Worm (Caenorhabditis elegans): ENCODE data around the gene C04B4.2.

DNA sequence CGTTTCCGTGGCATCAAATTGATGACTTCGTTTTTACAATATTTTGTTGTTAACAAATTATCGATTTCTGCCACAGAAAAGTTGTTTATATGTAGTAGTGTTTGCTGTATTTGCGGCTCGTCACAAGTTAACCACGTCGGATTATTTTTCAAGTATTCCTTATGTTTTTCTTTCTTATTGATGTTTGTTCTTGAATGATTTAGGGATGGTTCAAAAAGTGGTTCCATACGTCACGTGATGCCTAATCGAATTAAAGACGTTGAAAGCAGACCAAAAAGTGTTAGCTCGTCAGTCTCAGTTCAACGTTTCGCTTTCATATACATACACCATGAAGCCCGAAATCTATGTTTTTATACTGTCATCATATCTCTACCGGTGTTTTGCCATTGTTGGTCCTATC is 2.4 kb downstream of the C04B4.2 start, which contains the start of gene lips-2:
- TF ChIP-seq mep-1 (tag; optimal IDR thresholded peaks at IDR 0.05), result no peak
- no peak for TF ChIP-seq nhr-12 (tag; optimal IDR thresholded peaks at IDR 0.05)
- TF ChIP-seq elt-1 (tag; optimal IDR thresholded peaks at IDR 0.05; ENCODE audit: borderline replicate concordance, insufficient read depth), result no peak
- no peak for TF ChIP-seq sptf-1 (tag; optimal IDR thresholded peaks at IDR 0.05)
- no peak for TF ChIP-seq elt-3 (tag; optimal IDR thresholded peaks at IDR 0.05)
- no peak for TF ChIP-seq pha-4 (tag; optimal IDR thresholded peaks at IDR 0.05)
- TF ChIP-seq unc-62 (GFP tag; optimal IDR thresholded peaks at IDR 0.05), result no peak
- no peak for TF ChIP-seq nhr-237 (tag; optimal IDR thresholded peaks at IDR 0.05)
- no peak for TF ChIP-seq mab-5 (tag; optimal IDR thresholded peaks at IDR 0.05)
- TF ChIP-seq ztf-11 (tag; optimal IDR thresholded peaks at IDR 0.05), result no peak
- no peak for TF ChIP-seq unc-39 (tag; optimal IDR thresholded peaks at IDR 0.05)
- no peak for TF ChIP-seq nhr-76 (tag; optimal IDR thresholded peaks at IDR 0.05)
- TF ChIP-seq snpc-4 (tag; optimal IDR thresholded peaks at IDR 0.05), result no peak

All from whole organism, mixed stage, embryonic.